Worm (Caenorhabditis elegans) whole organism, L1 larva: ENCODE measurements around the gene D2007.2.

Experiments
- Y116A8C.19 ChIP-seq: sonication (generic microtip); optimal IDR thresholded peaks from 2 replicates; lab custom pipeline; 2016; ENCODE audit warnings: missing compliant biosample characterization, missing genetic modification characterization, borderline replicate concordance
- ama-1 ChIP-seq: fragments of 150-350 bp; optimal IDR thresholded peaks from 2 replicates; lab custom pipeline; 2014
- lin-14 ChIP-seq: fragments of 200-800 bp; sonication (Bioruptor generic); optimal IDR thresholded peaks from 2 replicates; lab custom pipeline; 2018; ENCODE audit warnings: mild to moderate bottlenecking, missing genetic modification characterization, moderate library complexity, missing compliant biosample characterization
- lsy-2 ChIP-seq, 2 experiments: fragments of 150-350 bp; optimal IDR thresholded peaks; 2 replicates each; lab custom pipeline; 2014; ENCODE audit warnings: missing biosample characterization in 2 of 2, missing genetic modification characterization in 2 of 2
- nhr-76 ChIP-seq: sonication (generic microtip); optimal IDR thresholded peaks from 2 replicates; lab custom pipeline; 2017; ENCODE audit warnings: missing biosample characterization, missing genetic modification characterization

DNA sequence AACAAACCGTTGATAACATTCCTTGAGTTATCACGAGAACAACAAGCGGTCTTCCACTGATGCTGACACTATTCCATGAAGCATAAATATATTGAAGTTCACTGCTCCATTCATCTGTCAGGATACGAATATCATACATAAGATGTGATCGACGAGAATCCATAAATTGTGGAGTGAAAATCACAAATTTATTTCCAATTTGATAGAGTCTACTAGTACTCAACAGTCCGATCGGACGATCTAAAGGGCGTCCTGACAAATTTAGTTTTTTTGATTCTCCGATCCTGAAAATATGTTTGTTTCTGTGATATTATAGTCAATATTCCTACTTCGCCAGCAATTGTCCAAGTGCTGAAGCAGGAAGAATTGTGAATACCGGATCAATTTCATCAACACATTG, 6.5 kb upstream of the D2007.2 start:
- TF ChIP-seq ama-1 (lab: Kevin White, UChicago) (no peak), lsy-2 (tag; optimal IDR thresholded peaks at IDR 0.05; lab: Kevin White, UChicago) (no peak), Y116A8C.19 (no peak), lin-14 (GFP tag; lab: Kevin White, UChicago) (no peak), nhr-76 (tag; lab: Kevin White, UChicago) (no peak)
